Fruit fly (Drosophila melanogaster) whole organism, embryonic: ENCODE results near the gene CG14966.
A peak's percentile ranks its signal among the peaks of the same experiment; 100 is the strongest.

Source experiments
- BtbVII ChIP-seq: fragments of 200-800 bp; sonication (Bioruptor generic); optimal IDR thresholded peaks from 3 replicates; lab custom pipeline; 2017; ENCODE audit warnings: missing biosample characterization, mild to moderate bottlenecking, missing genetic modification characterization
- CG10654 ChIP-seq: fragments of 200-800 bp; sonication (Bioruptor generic); optimal IDR thresholded peaks from 2 replicates; lab custom pipeline; 2016; ENCODE audit warnings: missing biosample characterization, missing genetic modification characterization
- CG10959 ChIP-seq: fragments of 200-800 bp; sonication (Bioruptor generic); IDR thresholded peaks from 2 replicates; pipeline ENCODE4 v1.3.6; 2022; ENCODE audit warnings: missing biosample characterization, missing genetic modification characterization
- CG10979 ChIP-seq: fragments of 200-800 bp; sonication (Bioruptor generic); optimal IDR thresholded peaks from 2 replicates; lab custom pipeline; 2018; ENCODE audit warnings: missing biosample characterization, mild to moderate bottlenecking, missing genetic modification characterization, moderate library complexity
- CG11247 ChIP-seq: fragments of 200-800 bp; sonication (Bioruptor generic); IDR thresholded peaks from 2 replicates; pipeline ENCODE4 v1.3.6; 2022; ENCODE audit warnings: missing biosample characterization, missing genetic modification characterization
- CG11560 ChIP-seq: fragments of 200-800 bp; sonication (Bioruptor generic); IDR thresholded peaks from 3 replicates; pipeline ENCODE4 v1.3.6; 2022; ENCODE audit warnings: missing biosample characterization, missing genetic modification characterization
- CG11723 ChIP-seq: fragments of 200-800 bp; sonication (Bioruptor generic); optimal IDR thresholded peaks from 2 replicates; lab custom pipeline; 2017; ENCODE audit warnings: missing biosample characterization, mild to moderate bottlenecking, missing genetic modification characterization
- CG12744 ChIP-seq: fragments of 200-800 bp; sonication (Bioruptor generic); optimal IDR thresholded peaks from 2 replicates; lab custom pipeline; 2016; ENCODE audit warnings: missing biosample characterization, missing genetic modification characterization
- CG1647 ChIP-seq: fragments of 200-800 bp; sonication (Bioruptor generic); optimal IDR thresholded peaks from 3 replicates; lab custom pipeline; 2016; ENCODE audit warnings: missing biosample characterization, missing genetic modification characterization
- CG16779 ChIP-seq: fragments of 200-800 bp; sonication (Bioruptor generic); IDR thresholded peaks from 2 replicates; pipeline ENCODE4 v1.3.6; 2022; ENCODE audit warnings: missing biosample characterization, missing genetic modification characterization
- CG17385 ChIP-seq: fragments of 200-800 bp; sonication (Bioruptor generic); optimal IDR thresholded peaks from 3 replicates; lab custom pipeline; 2018; ENCODE audit warnings: missing biosample characterization, mild to moderate bottlenecking, missing genetic modification characterization
- CG2712 ChIP-seq: fragments of 200-800 bp; optimal IDR thresholded peaks from 3 replicates; lab custom pipeline; 2019; ENCODE audit warnings: missing biosample characterization, mild to moderate bottlenecking, missing genetic modification characterization, moderate library complexity
- CG30020 ChIP-seq: fragments of 200-800 bp; optimal IDR thresholded peaks from 2 replicates; lab custom pipeline; 2019; ENCODE audit warnings: missing biosample characterization, mild to moderate bottlenecking, missing genetic modification characterization, moderate library complexity
- CG3163 ChIP-seq: fragments of 200-800 bp; sonication (Bioruptor generic); optimal IDR thresholded peaks from 3 replicates; lab custom pipeline; 2016; ENCODE audit warnings: missing biosample characterization, missing genetic modification characterization
- CG33213 ChIP-seq: fragments of 200-800 bp; sonication (Bioruptor generic); optimal IDR thresholded peaks from 3 replicates; lab custom pipeline; 2016; ENCODE audit warnings: missing biosample characterization, missing genetic modification characterization
- CG3838 ChIP-seq: fragments of 200-800 bp; sonication (Bioruptor generic); optimal IDR thresholded peaks from 3 replicates; lab custom pipeline; 2016; ENCODE audit warnings: missing biosample characterization, missing genetic modification characterization
- CG3847 ChIP-seq: fragments of 200-800 bp; sonication (Bioruptor generic); IDR thresholded peaks from 2 replicates; pipeline ENCODE4 v1.3.6; 2022; ENCODE audit warnings: missing biosample characterization, missing genetic modification characterization
- CG4282 ChIP-seq: fragments of 200-800 bp; sonication (Bioruptor generic); optimal IDR thresholded peaks from 2 replicates; lab custom pipeline; 2016; ENCODE audit warnings: missing biosample characterization, missing genetic modification characterization
- CG5953 ChIP-seq: fragments of 200-800 bp; sonication (Bioruptor generic); IDR thresholded peaks from 2 replicates; pipeline ENCODE4 v1.3.6; 2022; ENCODE audit warnings: missing biosample characterization, missing genetic modification characterization
- CG6175 ChIP-seq: fragments of 200-800 bp; sonication (Bioruptor generic); IDR thresholded peaks from 3 replicates; pipeline ENCODE4 v1.3.6; 2022; ENCODE audit warnings: missing biosample characterization, missing genetic modification characterization
- CG6689 ChIP-seq: fragments of 200-800 bp; sonication (Bioruptor generic); IDR thresholded peaks from 2 replicates; pipeline ENCODE4 v1.3.6; 2022; ENCODE audit warnings: missing biosample characterization, missing genetic modification characterization
- CG7372 ChIP-seq: fragments of 200-800 bp; sonication (Bioruptor generic); IDR thresholded peaks from 2 replicates; pipeline ENCODE4 v1.3.6; 2022; ENCODE audit warnings: missing biosample characterization, missing genetic modification characterization
- CG9876 ChIP-seq: fragments of 200-800 bp; sonication (Bioruptor generic); optimal IDR thresholded peaks from 2 replicates; lab custom pipeline; 2016; ENCODE audit warnings: missing biosample characterization, missing genetic modification characterization
- Dref ChIP-seq: fragments of 200-800 bp; sonication (Bioruptor generic); IDR thresholded peaks from 2 replicates; pipeline ENCODE4 v1.3.6; 2022; ENCODE audit warnings: missing biosample characterization, missing genetic modification characterization
- Hand ChIP-seq: fragments of 200-800 bp; sonication (Bioruptor generic); optimal IDR thresholded peaks from 2 replicates; lab custom pipeline; 2017; ENCODE audit warnings: mild to moderate bottlenecking, missing biosample characterization, missing genetic modification reagents, missing genetic modification characterization
- Hr51 ChIP-seq, 2 experiments: fragments of 200-800 bp; sonication (Bioruptor generic); optimal IDR thresholded peaks; 2 replicates in 1 of 2; 3 replicates in 1 of 2; lab custom pipeline; 2016 to 2018; ENCODE audit warnings: missing biosample characterization in 2 of 2, missing genetic modification characterization in 2 of 2, mild to moderate bottlenecking in 1 of 2, moderate library complexity in 1 of 2
- Lpt ChIP-seq: fragments of >200 bp; optimal IDR thresholded peaks from 2 replicates; lab custom pipeline; 2018; ENCODE audit warnings: missing biosample characterization, missing genetic modification characterization
- Nf-YC ChIP-seq: fragments of 200-800 bp; optimal IDR thresholded peaks from 3 replicates; lab custom pipeline; 2019; ENCODE audit warnings: missing biosample characterization, mild to moderate bottlenecking, missing genetic modification characterization, moderate library complexity
- Pdp1 ChIP-seq, 2 experiments: fragments of 200-800 bp; sonication (Bioruptor generic); optimal IDR thresholded peaks; 3 replicates each; lab custom pipeline; 2016; ENCODE audit warnings: missing biosample characterization in 2 of 2, missing genetic modification characterization in 2 of 2, mild to moderate bottlenecking in 1 of 2, moderate library complexity in 1 of 2
- Ravus ChIP-seq: fragments of 200-800 bp; sonication (Bioruptor generic); IDR thresholded peaks from 2 replicates; pipeline ENCODE4 v1.3.6; 2022; ENCODE audit warnings: missing biosample characterization, missing genetic modification characterization
- Stat92E ChIP-seq, 3 experiments: fragments of >200 bp in 2 of 3; fragments of 200-800 bp in 1 of 3; sonication (Bioruptor generic) in 1 of 3; optimal IDR thresholded peaks; 2 replicates each; lab custom pipeline; 2017 to 2019; ENCODE audit warnings: missing biosample characterization in 3 of 3, missing genetic modification characterization in 3 of 3, mild to moderate bottlenecking in 1 of 3, moderate library complexity in 1 of 3
- YL-1 ChIP-seq: fragments of 200-800 bp; sonication (Bioruptor generic); optimal IDR thresholded peaks from 3 replicates; lab custom pipeline; 2017; ENCODE audit warnings: missing biosample characterization, mild to moderate bottlenecking, missing genetic modification characterization
- aop ChIP-seq: fragments of 200-800 bp; sonication (Bioruptor generic); IDR thresholded peaks from 2 replicates; pipeline ENCODE4 v1.3.6; 2022; ENCODE audit warnings: missing biosample characterization, missing genetic modification characterization
- az2 ChIP-seq: fragments of 200-800 bp; sonication (Bioruptor generic); optimal IDR thresholded peaks from 3 replicates; lab custom pipeline; 2016; ENCODE audit warnings: missing biosample characterization, missing genetic modification characterization
- caup ChIP-seq: fragments of 200-800 bp; sonication (Bioruptor generic); optimal IDR thresholded peaks from 3 replicates; lab custom pipeline; 2017; ENCODE audit warnings: missing biosample characterization, mild to moderate bottlenecking, missing genetic modification characterization, moderate library complexity; ENCODE audit not compliant: severe bottlenecking
- dimm ChIP-seq: fragments of 200-800 bp; sonication (Bioruptor generic); IDR thresholded peaks from 2 replicates; pipeline ENCODE4 v1.3.6; 2022; ENCODE audit warnings: missing biosample characterization, missing genetic modification characterization
- dpn ChIP-seq, 2 experiments: fragments of 200-800 bp; sonication (Bioruptor generic); optimal IDR thresholded peaks; 3 replicates each; lab custom pipeline; 2016; ENCODE audit warnings: missing biosample characterization in 2 of 2, missing genetic modification characterization in 2 of 2
- eyg ChIP-seq: fragments of 200-800 bp; sonication (Bioruptor generic); optimal IDR thresholded peaks from 3 replicates; lab custom pipeline; 2016; ENCODE audit warnings: missing biosample characterization, missing genetic modification characterization
- ftz-f1 ChIP-seq: fragments of 200-800 bp; sonication (Bioruptor generic); optimal IDR thresholded peaks from 2 replicates; lab custom pipeline; 2016; ENCODE audit warnings: missing biosample characterization, missing genetic modification characterization
- grau ChIP-seq: fragments of 200-800 bp; optimal IDR thresholded peaks from 3 replicates; lab custom pipeline; 2019; ENCODE audit warnings: missing biosample characterization, mild to moderate bottlenecking, missing genetic modification characterization, moderate library complexity
- insv ChIP-seq, 2 experiments: fragments of 200-800 bp; sonication (Bioruptor generic); optimal IDR thresholded peaks; 3 replicates each; lab custom pipeline; 2016 to 2018; ENCODE audit warnings: missing biosample characterization in 2 of 2, missing genetic modification characterization in 2 of 2
- nmo ChIP-seq: fragments of 200-800 bp; sonication (Bioruptor generic); optimal IDR thresholded peaks from 2 replicates; lab custom pipeline; 2018; ENCODE audit warnings: missing biosample characterization, mild to moderate bottlenecking, missing genetic modification characterization, moderate library complexity
- oc ChIP-seq: fragments of 200-800 bp; sonication (Bioruptor generic); optimal IDR thresholded peaks from 2 replicates; lab custom pipeline; 2018; ENCODE audit warnings: missing biosample characterization, mild to moderate bottlenecking, missing genetic modification characterization, moderate library complexity
- pnt ChIP-seq: fragments of 200-800 bp; sonication (Bioruptor generic); optimal IDR thresholded peaks from 3 replicates; lab custom pipeline; 2016; ENCODE audit warnings: missing biosample characterization, missing genetic modification characterization
- slp2 ChIP-seq: fragments of 200-800 bp; sonication (Bioruptor generic); optimal IDR thresholded peaks from 2 replicates; lab custom pipeline; 2016; ENCODE audit warnings: missing biosample characterization, missing genetic modification characterization
- tll ChIP-seq, 2 experiments: fragments of 200-800 bp in 1 of 2; fragments of >200 bp in 1 of 2; sonication (Bioruptor generic) in 1 of 2; optimal IDR thresholded peaks; 2 replicates each; lab custom pipeline; 2017 to 2019; ENCODE audit warnings: missing biosample characterization in 2 of 2, missing genetic modification characterization in 2 of 2, mild to moderate bottlenecking in 1 of 2, moderate library complexity in 1 of 2
- vnd ChIP-seq: fragments of 200-800 bp; sonication (Bioruptor generic); IDR thresholded peaks from 3 replicates; pipeline ENCODE4 v1.3.6; 2022; ENCODE audit warnings: missing biosample characterization, missing genetic modification characterization; ENCODE audit not compliant: partially characterized antibody
- wdn ChIP-seq: fragments of 200-800 bp; sonication (Bioruptor generic); IDR thresholded peaks from 2 replicates; pipeline ENCODE4 v1.3.6; 2022; ENCODE audit warnings: missing biosample characterization, missing genetic modification characterization
- zf30C ChIP-seq: fragments of 200-800 bp; sonication (Bioruptor generic); optimal IDR thresholded peaks from 3 replicates; lab custom pipeline; 2018; ENCODE audit warnings: missing biosample characterization, mild to moderate bottlenecking, missing genetic modification characterization

Gene CG14966

DNA sequence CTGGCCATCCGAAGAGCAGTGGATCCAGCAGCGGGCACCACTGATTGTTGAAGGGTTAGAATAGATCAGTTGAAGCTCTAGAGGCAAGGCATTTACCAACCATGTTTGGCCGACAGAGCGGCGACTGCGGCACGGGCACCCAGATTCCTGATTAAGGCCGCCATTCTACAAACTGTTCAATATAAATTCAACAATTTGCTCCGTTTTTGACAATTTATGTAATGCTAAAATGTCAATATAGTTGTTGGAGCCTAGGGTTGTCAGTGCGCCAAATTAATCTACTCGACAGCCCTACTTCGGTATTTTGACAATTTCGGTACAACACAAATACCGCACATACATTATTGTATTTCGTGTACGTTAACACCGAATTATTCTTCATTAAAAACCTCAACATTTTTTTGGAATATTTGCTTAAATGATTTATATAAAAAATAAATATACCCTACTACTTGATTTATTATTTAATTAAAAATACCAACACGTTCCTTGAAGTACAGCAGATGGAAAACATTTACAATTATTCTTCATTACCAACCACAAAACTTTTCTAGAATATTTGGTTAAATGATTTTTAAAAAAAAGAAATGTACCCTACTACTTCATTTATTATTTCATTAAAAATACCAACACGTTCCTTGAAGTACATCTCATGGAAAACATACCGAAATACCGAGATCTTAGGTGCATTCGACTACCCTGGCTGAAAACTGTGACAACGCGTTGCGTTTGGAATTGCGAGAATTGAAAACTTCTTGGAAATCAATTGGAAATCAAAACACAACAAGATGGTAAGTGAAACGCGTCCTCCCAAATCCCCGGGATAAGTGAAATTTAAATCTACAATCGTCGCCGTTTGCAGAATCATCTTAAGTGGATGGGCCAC is 37.9 kb downstream of the CG14966 start, which contains the start of the genes ND-30 and CG15812 (continued):
- TF ChIP-seq CG12744 (GFP tag; lab: Kevin White, UChicago) (no peak), nmo (peak; percentile 48), CG30020 (tag; lab: Kevin White, UChicago) (peak; percentile 92), tll (GFP tag; optimal IDR thresholded peaks at IDR 0.05; lab: Kevin White, UChicago) (no peak), vnd (GFP tag; lab: Robert Waterston, UW) (no peak), CG9876 (GFP tag; lab: Kevin White, UChicago) (no peak), CG10979 (tag; lab: Kevin White, UChicago) (no peak), CG17385 (GFP tag; lab: Kevin White, UChicago) (no peak), CG1647 (GFP tag; lab: Kevin White, UChicago) (no peak), Stat92E (GFP tag; optimal IDR thresholded peaks at IDR 0.05; lab: Kevin White, UChicago) (peak in 1 of 3 experiments; percentile 43), CG6175 (GFP tag; lab: Robert Waterston, UW) (no peak), CG11560 (tag; lab: Robert Waterston, UW) (no peak), caup (GFP tag; lab: Kevin White, UChicago) (no peak), BtbVII (GFP tag; lab: Kevin White, UChicago) (no peak), az2 (GFP tag; lab: Kevin White, UChicago) (peak; percentile 25), YL-1 (GFP tag; lab: Kevin White, UChicago) (peak; percentile 41), Hr51 (GFP tag; optimal IDR thresholded peaks at IDR 0.05; lab: Kevin White, UChicago) (no peak), CG10959 (GFP tag; lab: Robert Waterston, UW) (no peak), Hand (GFP tag; lab: Kevin White, UChicago) (no peak), CG7372 (GFP tag; lab: Robert Waterston, UW) (no peak), Pdp1 (GFP tag; optimal IDR thresholded peaks at IDR 0.05; lab: Kevin White, UChicago) (peak in 1 of 2 experiments; percentile 97), dimm (GFP tag; lab: Robert Waterston, UW) (no peak), oc (no peak), insv (GFP tag; optimal IDR thresholded peaks at IDR 0.05; lab: Kevin White, UChicago) (no peak), pnt (GFP tag; lab: Kevin White, UChicago) (no peak), CG5953 (GFP tag; lab: Robert Waterston, UW) (no peak), dpn (GFP tag; optimal IDR thresholded peaks at IDR 0.05; lab: Kevin White, UChicago) (peak in 1 of 2 experiments; percentile 1), Ravus (no peak), ftz-f1 (no peak), Lpt (GFP tag; lab: Kevin White, UChicago) (no peak), CG10654 (GFP tag; lab: Kevin White, UChicago) (no peak), CG2712 (tag; lab: Kevin White, UChicago) (peak; percentile 38), Nf-YC (tag; lab: Kevin White, UChicago) (no peak), CG33213 (no peak), CG3847 (GFP tag; lab: Robert Waterston, UW) (0 out of 2 replicates have a peak, but pooled peaks have one; percentile 5), CG6689 (GFP tag; lab: Robert Waterston, UW) (0 out of 2 replicates have a peak, but pooled peaks have one; percentile 5), CG11247 (GFP tag; lab: Robert Waterston, UW) (no peak), CG16779 (no peak), CG11723 (GFP tag; lab: Kevin White, UChicago) (no peak), CG3163 (GFP tag; lab: Kevin White, UChicago) (no peak), zf30C (GFP tag; lab: Kevin White, UChicago) (no peak), CG3838 (GFP tag; lab: Kevin White, UChicago) (no peak), slp2 (GFP tag; lab: Kevin White, UChicago) (no peak), eyg (no peak), aop (GFP tag; lab: Robert Waterston, UW) (no peak), CG4282 (GFP tag; lab: Kevin White, UChicago) (no peak), wdn (GFP tag; lab: Robert Waterston, UW) (no peak), Dref (no peak), grau (tag; lab: Kevin White, UChicago) (no peak)
